Worm (Caenorhabditis elegans) whole organism, L4 larva: Measurements from ENCODE around the gene ciao-2B.

Experiments used
- T20F7.1 ChIP-seq: fragments of 200-800 bp; sonication (Bioruptor generic); optimal IDR thresholded peaks from 2 replicates; lab custom pipeline; 2018; ENCODE audit warnings: mild to moderate bottlenecking, missing genetic modification characterization, missing compliant biosample characterization
- Y48G9A.11 ChIP-seq: fragments of 200-800 bp; sonication (Bioruptor generic); IDR thresholded peaks from 2 replicates; pipeline ENCODE4 v1.3.6; 2022; ENCODE audit warnings: missing genetic modification reagents, missing genetic modification characterization, missing compliant biosample characterization
- Y5F2A.4 ChIP-seq: fragments of 200-800 bp; sonication (Bioruptor generic); optimal IDR thresholded peaks from 2 replicates; lab custom pipeline; 2018; ENCODE audit warnings: mild to moderate bottlenecking, missing genetic modification characterization, missing compliant biosample characterization
- ZK546.5 ChIP-seq, 2 experiments: sonication (generic microtip); optimal IDR thresholded peaks; 2 replicates each; lab custom pipeline; 2017; ENCODE audit warnings: missing biosample characterization in 2 of 2, missing genetic modification characterization in 2 of 2
- arid-1 ChIP-seq: fragments of 200-800 bp; sonication (Bioruptor generic); conservative IDR thresholded peaks from 2 replicates; pipeline ENCODE4 v1.3.6; 2022; ENCODE audit warnings: missing genetic modification reagents, missing genetic modification characterization, missing compliant biosample characterization
- attf-4 ChIP-seq: sonication (generic microtip); optimal IDR thresholded peaks from 3 replicates; lab custom pipeline; 2017; ENCODE audit warnings: missing biosample characterization, missing genetic modification characterization
- ceh-44 ChIP-seq: fragments of 200-800 bp; sonication (Bioruptor generic); IDR thresholded peaks from 2 replicates; pipeline ENCODE4 v1.3.6; 2022; ENCODE audit warnings: missing genetic modification reagents, missing genetic modification characterization, missing compliant biosample characterization
- ces-1 ChIP-seq: fragments of 150-350 bp; sonication (generic microtip); optimal IDR thresholded peaks from 4 replicates; lab custom pipeline; 2014; ENCODE audit warnings: missing biosample characterization, missing genetic modification reagents, missing genetic modification characterization
- dmd-9 ChIP-seq: fragments of 200-800 bp; sonication (Bioruptor generic); IDR thresholded peaks from 2 replicates; pipeline ENCODE4 v1.3.6; 2022; ENCODE audit warnings: missing genetic modification reagents, missing genetic modification characterization, missing compliant biosample characterization
- dpl-1 ChIP-seq: fragments of 150-350 bp; optimal IDR thresholded peaks from 2 replicates; lab custom pipeline; 2014; ENCODE audit warnings: missing biosample characterization, missing genetic modification reagents, missing genetic modification characterization
- duxl-1 ChIP-seq: sonication (generic microtip); optimal IDR thresholded peaks from 2 replicates; lab custom pipeline; 2016; ENCODE audit warnings: mild to moderate bottlenecking, missing genetic modification characterization, moderate library complexity, missing compliant biosample characterization; ENCODE audit not compliant: poor library complexity
- egl-27 ChIP-seq: sonication (generic microtip); optimal IDR thresholded peaks from 3 replicates; lab custom pipeline; 2017; ENCODE audit warnings: missing biosample characterization, missing genetic modification reagents, missing genetic modification characterization
- fkh-10 ChIP-seq: fragments of 150-350 bp; optimal IDR thresholded peaks from 2 replicates; lab custom pipeline; 2014; ENCODE audit warnings: missing biosample characterization, missing genetic modification reagents, missing genetic modification characterization
- fos-1 ChIP-seq: fragments of 150-350 bp; optimal IDR thresholded peaks from 2 replicates; lab custom pipeline; 2014; ENCODE audit warnings: missing biosample characterization, missing genetic modification characterization
- gei-8 ChIP-seq: fragments of 200-800 bp; sonication (Bioruptor generic); optimal IDR thresholded peaks from 2 replicates; lab custom pipeline; 2018; ENCODE audit warnings: mild to moderate bottlenecking, missing genetic modification characterization, missing compliant biosample characterization
- hif-1 ChIP-seq, 2 experiments: sonication (generic microtip); optimal IDR thresholded peaks; 2 replicates each; lab custom pipeline; 2016 to 2017; ENCODE audit warnings: missing compliant biosample characterization in 2 of 2, missing genetic modification characterization in 2 of 2, missing genetic modification reagents in 2 of 2, missing genotype in 2 of 2, mild to moderate bottlenecking in 1 of 2
- hlh-11 ChIP-seq: fragments of 200-800 bp; sonication (Bioruptor generic); optimal IDR thresholded peaks from 2 replicates; lab custom pipeline; 2018; ENCODE audit warnings: mild to moderate bottlenecking, missing genetic modification characterization, missing compliant biosample characterization
- hlh-30 ChIP-seq: sonication (generic microtip); optimal IDR thresholded peaks from 2 replicates; lab custom pipeline; 2017; ENCODE audit warnings: antibody characterized with exemption, mild to moderate bottlenecking, missing genetic modification characterization, missing compliant biosample characterization; ENCODE audit not compliant: insufficient read depth
- hmg-1.1 ChIP-seq: fragments of 200-800 bp; sonication (Bioruptor generic); IDR thresholded peaks from 2 replicates; pipeline ENCODE4 v1.3.6; 2022; ENCODE audit warnings: missing genetic modification reagents, missing genetic modification characterization, missing compliant biosample characterization
- jun-1 ChIP-seq: fragments of 150-350 bp; optimal IDR thresholded peaks from 2 replicates; lab custom pipeline; 2014; ENCODE audit warnings: missing biosample characterization, missing genetic modification reagents, missing genetic modification characterization
- lim-7 ChIP-seq: fragments of 200-800 bp; sonication (Bioruptor generic); IDR thresholded peaks from 2 replicates; pipeline ENCODE4 v1.3.6; 2022; ENCODE audit warnings: missing genetic modification characterization, missing compliant biosample characterization
- lin-1 ChIP-seq: fragments of 200-800 bp; sonication (Bioruptor generic); IDR thresholded peaks from 2 replicates; pipeline ENCODE4 v1.3.6; 2022; ENCODE audit warnings: missing genetic modification reagents, missing genetic modification characterization, missing compliant biosample characterization
- lin-38 ChIP-seq: fragments of 200-800 bp; sonication (Bioruptor generic); IDR thresholded peaks from 2 replicates; pipeline ENCODE4 v1.3.6; 2022; ENCODE audit warnings: missing genetic modification reagents, missing genetic modification characterization, missing compliant biosample characterization
- lsy-2 ChIP-seq, 2 experiments: fragments of 150-350 bp in 1 of 2; sonication (generic microtip) in 1 of 2; optimal IDR thresholded peaks; 2 replicates each; lab custom pipeline; 2014 to 2017; ENCODE audit warnings: missing biosample characterization in 2 of 2, missing genetic modification characterization in 2 of 2
- mdl-1 ChIP-seq, 2 experiments: fragments of 150-350 bp in 1 of 2; sonication (generic microtip) in 1 of 2; optimal IDR thresholded peaks; 2 replicates each; lab custom pipeline; 2014 to 2017; ENCODE audit warnings: missing biosample characterization in 2 of 2, missing genetic modification characterization in 2 of 2
- mdt-29 ChIP-seq: fragments of 200-800 bp; sonication (Bioruptor generic); IDR thresholded peaks from 2 replicates; pipeline ENCODE4 v1.3.6; 2022; ENCODE audit warnings: missing genetic modification reagents, missing genetic modification characterization, missing compliant biosample characterization
- mes-2 ChIP-seq: sonication (generic microtip); optimal IDR thresholded peaks from 2 replicates; lab custom pipeline; 2016; ENCODE audit warnings: missing genotype, mild to moderate bottlenecking, missing genetic modification characterization, missing compliant biosample characterization; ENCODE audit not compliant: poor library complexity, severe bottlenecking
- nhr-237 ChIP-seq: sonication (generic microtip); optimal IDR thresholded peaks from 2 replicates; lab custom pipeline; 2017; ENCODE audit warnings: missing biosample characterization, missing genetic modification characterization
- nhr-25 ChIP-seq: sonication (generic microtip); optimal IDR thresholded peaks from 2 replicates; lab custom pipeline; 2017; ENCODE audit warnings: missing genetic modification characterization, mild to moderate bottlenecking, missing compliant biosample characterization, antibody characterized with exemption, moderate library complexity, borderline replicate concordance; ENCODE audit not compliant: insufficient read depth
- nhr-28 ChIP-seq: fragments of 150-350 bp; optimal IDR thresholded peaks from 2 replicates; lab custom pipeline; 2014; ENCODE audit warnings: missing biosample characterization, missing genetic modification characterization
- nhr-48 ChIP-seq: sonication (generic microtip); optimal IDR thresholded peaks from 2 replicates; lab custom pipeline; 2016; ENCODE audit warnings: mild to moderate bottlenecking, missing genetic modification characterization, missing compliant biosample characterization
- nhr-6 ChIP-seq: fragments of 150-350 bp; optimal IDR thresholded peaks from 2 replicates; lab custom pipeline; 2014; ENCODE audit warnings: missing biosample characterization, missing genetic modification characterization
- nhr-76 ChIP-seq: fragments of 150-350 bp; optimal IDR thresholded peaks from 2 replicates; lab custom pipeline; 2014; ENCODE audit warnings: missing biosample characterization, missing genetic modification characterization
- pha-4 ChIP-seq, 2 experiments: fragments of 150-350 bp in 1 of 2; fragments of 200-800 bp in 1 of 2; sonication (Bioruptor generic) in 1 of 2; IDR thresholded peaks in 1 of 2; optimal IDR thresholded peaks in 1 of 2; 2 replicates each; pipeline versions ENCODE4 v1.3.6 to Lab custom; 2014 to 2022; ENCODE audit warnings: missing genetic modification characterization in 2 of 2, missing genetic modification reagents in 2 of 2, missing biosample characterization in 1 of 2, missing compliant biosample characterization in 1 of 2
- pqm-1 ChIP-seq: sonication (generic microtip); optimal IDR thresholded peaks from 2 replicates; lab custom pipeline; 2017; ENCODE audit warnings: missing biosample characterization, missing genetic modification characterization
- snpc-1.2 ChIP-seq: fragments of 200-800 bp; sonication (Bioruptor generic); IDR thresholded peaks from 2 replicates; pipeline ENCODE4 v1.3.6; 2022; ENCODE audit warnings: missing genetic modification reagents, missing genetic modification characterization, missing compliant biosample characterization
- snpc-4 ChIP-seq: fragments of 150-350 bp; optimal IDR thresholded peaks from 2 replicates; lab custom pipeline; 2014; ENCODE audit warnings: missing biosample characterization, missing genetic modification characterization
- spr-1 ChIP-seq: sonication (generic microtip); optimal IDR thresholded peaks from 2 replicates; lab custom pipeline; 2016; ENCODE audit warnings: mild to moderate bottlenecking, missing genetic modification characterization, missing compliant biosample characterization
- spr-3 ChIP-seq: fragments of 200-800 bp; sonication (Bioruptor generic); optimal IDR thresholded peaks from 2 replicates; lab custom pipeline; 2018; ENCODE audit warnings: mild to moderate bottlenecking, missing genetic modification characterization, missing compliant biosample characterization
- unc-62 ChIP-seq, 3 experiments: fragments of 150-350 bp in 1 of 3; sonication (generic microtip); optimal IDR thresholded peaks in 2 of 3; peaks in 1 of 3; 1 replicate in 1 of 3; 2 replicates in 2 of 3; lab custom pipeline; 2014 to 2017; ENCODE audit warnings: missing biosample characterization in 3 of 3, missing genetic modification characterization in 3 of 3, missing genetic modification reagents in 3 of 3, missing genotype in 1 of 3
- vab-7 ChIP-seq: fragments of 200-800 bp; sonication (Bioruptor generic); IDR thresholded peaks from 2 replicates; pipeline ENCODE4 v1.3.6; 2022; ENCODE audit warnings: missing genetic modification reagents, missing genetic modification characterization, missing compliant biosample characterization
- zag-1 ChIP-seq: fragments of 150-350 bp; optimal IDR thresholded peaks from 2 replicates; lab custom pipeline; 2014; ENCODE audit warnings: missing biosample characterization, missing genetic modification characterization
- zip-2 ChIP-seq: fragments of 150-350 bp; optimal IDR thresholded peaks from 2 replicates; lab custom pipeline; 2014; ENCODE audit warnings: missing biosample characterization, missing genetic modification characterization
- ztf-7 ChIP-seq: fragments of 150-350 bp; optimal IDR thresholded peaks from 2 replicates; lab custom pipeline; 2014; ENCODE audit warnings: missing biosample characterization, missing genetic modification characterization

ciao-2B gene

DNA sequence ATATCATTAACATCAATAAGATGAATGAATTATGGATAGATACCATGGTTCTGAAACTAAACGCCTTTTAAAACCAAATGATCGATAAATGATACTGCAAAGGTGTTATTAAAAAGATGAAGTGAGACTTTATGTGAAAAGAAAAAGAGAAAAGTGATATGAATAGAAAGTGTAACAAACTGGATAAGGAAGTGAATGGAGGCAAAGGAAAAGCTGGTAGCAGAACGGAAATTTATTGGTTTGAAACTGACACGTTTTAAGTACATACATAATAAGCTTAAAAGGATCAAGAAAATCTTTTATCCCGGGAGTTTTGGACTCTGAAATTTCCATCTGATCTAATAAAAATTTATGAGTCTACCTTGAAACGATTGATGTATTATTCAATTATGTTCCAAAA lies 9.7 kb downstream of the ciao-2B start, which contains the start of gene bli-5:
bli-5 (minus strand) TSS at position 101 of the 400 bp plus-strand sequence.
- TF ChIP-seq vab-7 (GFP tag; lab: Robert Waterston, UW) (no peak), zip-2 (no peak), nhr-25 (no peak), Y5F2A.4 (no peak), mdt-29 (GFP tag; lab: Robert Waterston, UW) (no peak), snpc-4 (tag; lab: Kevin White, UChicago) (no peak), hif-1 (tag; optimal IDR thresholded peaks at IDR 0.05; lab: Kevin White, UChicago) (no peak), dpl-1 (GFP tag; lab: Kevin White, UChicago) (no peak), nhr-48 (no peak), attf-4 (tag; lab: Kevin White, UChicago) (no peak), T20F7.1 (GFP tag; lab: Kevin White, UChicago) (no peak), dmd-9 (GFP tag; lab: Robert Waterston, UW) (no peak), nhr-237 (tag; lab: Kevin White, UChicago) (no peak), spr-1 (no peak), spr-3 (GFP tag; lab: Kevin White, UChicago) (no peak), zag-1 (tag; lab: Kevin White, UChicago) (no peak)

DNA sequence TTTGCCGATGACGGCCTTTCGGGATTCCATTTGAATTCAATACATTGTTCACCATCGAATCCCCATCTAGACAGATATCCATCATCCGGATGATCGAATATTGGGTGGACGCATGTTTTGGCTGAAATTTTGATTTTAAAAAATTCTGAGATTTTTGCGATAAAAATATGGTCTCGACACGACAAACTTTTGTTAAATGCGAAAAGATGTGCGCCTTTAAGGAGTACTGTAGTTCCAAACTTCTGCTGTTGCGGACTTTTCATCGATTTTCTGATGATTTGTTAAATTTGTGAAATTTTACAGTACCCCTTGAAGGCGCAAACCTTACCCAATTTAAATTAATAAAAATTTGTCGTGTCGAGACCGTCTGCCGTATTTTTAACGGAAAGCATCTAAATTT lies 11.5 kb downstream of the ciao-2B start:
- TF ChIP-seq nhr-76 (tag; lab: Kevin White, UChicago) (no peak), pha-4 (GFP tag; IDR thresholded peaks at IDR 0.05; lab: Robert Waterston, UW) (no peak), pha-4 (tag; optimal IDR thresholded peaks at IDR 0.05; lab: Kevin White, UChicago) (no peak), ztf-7 (tag; lab: Kevin White, UChicago) (no peak), mdl-1 (tag; optimal IDR thresholded peaks at IDR 0.05; lab: Kevin White, UChicago) (no peak), gei-8 (GFP tag; lab: Kevin White, UChicago) (no peak), duxl-1 (tag; lab: Kevin White, UChicago) (no peak), snpc-1.2 (no peak), lin-1 (GFP tag; lab: Robert Waterston, UW) (no peak)

DNA sequence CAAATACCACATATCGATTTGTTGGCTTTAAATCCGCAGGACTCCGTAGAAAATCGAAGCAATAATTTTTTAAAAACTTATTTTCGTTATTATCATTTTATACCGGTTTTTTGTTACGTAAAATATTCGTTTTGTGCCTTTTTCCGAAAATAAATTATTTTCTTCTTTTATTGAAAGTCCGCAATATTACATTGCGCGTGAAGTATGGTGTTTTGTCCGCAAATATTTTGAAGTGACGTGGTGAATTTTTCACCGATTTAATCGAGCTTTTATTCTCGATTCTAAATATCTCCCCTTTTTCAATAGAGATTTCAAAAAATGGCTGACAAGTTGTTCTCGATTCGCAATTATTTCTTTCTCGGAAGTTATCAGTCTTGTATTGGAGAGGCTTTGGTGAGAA lies 13.3 kb downstream of the ciao-2B start, which contains the start of gene cope-1:
cope-1 (plus strand) TSS at position 229 of the 400 bp plus-strand sequence.
- TF ChIP-seq mes-2 (tag; lab: Kevin White, UChicago) (peak; percentile 43), ZK546.5 (tag; optimal IDR thresholded peaks at IDR 0.05; lab: Kevin White, UChicago) (no peak), dpl-1 (GFP tag; lab: Kevin White, UChicago) (peak; percentile 51), lsy-2 (tag; optimal IDR thresholded peaks at IDR 0.05; lab: Kevin White, UChicago) (peak in 1 of 2 experiments; percentile 65), lin-38 (GFP tag; lab: Robert Waterston, UW) (peak; percentile 36)

DNA sequence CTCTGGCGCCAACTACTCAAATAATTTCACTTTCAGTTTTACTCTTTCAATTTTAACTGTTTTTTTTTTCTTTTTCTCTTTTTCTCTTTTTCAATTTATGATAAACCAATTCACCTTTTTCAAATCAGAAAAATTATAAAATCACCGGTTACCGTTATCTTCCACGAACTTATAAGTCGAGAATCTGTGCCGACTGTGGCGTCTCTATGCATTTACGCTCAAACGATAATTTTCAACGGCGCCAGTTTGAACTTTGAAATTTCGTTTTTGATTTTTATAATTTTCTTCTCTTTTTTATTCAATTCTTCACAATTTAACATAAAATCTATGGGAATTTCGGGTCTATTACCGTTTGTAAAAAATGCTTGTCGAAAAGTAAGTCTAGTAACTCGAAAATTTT lies 15.9 kb downstream of the ciao-2B start, which contains the start of gene exo-1:
exo-1 (plus strand) TSS at position 101 of the 400 bp plus-strand sequence.
- peak; percentile 54 for TF ChIP-seq hlh-30
- TF ChIP-seq lim-7 (GFP tag; lab: Robert Waterston, UW) = no peak
- peak in 1 of 2 experiments; percentile 24 for TF ChIP-seq mdl-1 (tag; optimal IDR thresholded peaks at IDR 0.05; lab: Kevin White, UChicago)
- TF ChIP-seq hmg-1.1 (GFP tag; lab: Robert Waterston, UW) = no peak
- TF ChIP-seq hlh-11 (tag; lab: Kevin White, UChicago) = no peak
- 0 out of 2 replicates have a peak, but pooled peaks have one; percentile 29 for TF ChIP-seq ceh-44
- TF ChIP-seq arid-1 = no peak
- TF ChIP-seq egl-27 (tag; lab: Kevin White, UChicago) = no peak
- TF ChIP-seq unc-62 (GFP tag; optimal IDR thresholded peaks at IDR 0.05 in 1 of 2; lab: Kevin White, UChicago) = no peak
- no peak for TF ChIP-seq unc-62 (tag; optimal IDR thresholded peaks at IDR 0.05; lab: Kevin White, UChicago)
- no peak for TF ChIP-seq Y48G9A.11
- peak in 1 of 2 experiments; percentile 82 for TF ChIP-seq hif-1 (tag; optimal IDR thresholded peaks at IDR 0.05; lab: Kevin White, UChicago)
- TF ChIP-seq vab-7 (GFP tag; lab: Robert Waterston, UW) = peak; percentile 28; the same call in 1 of the 2 replicates
- TF ChIP-seq fos-1 (tag; lab: Kevin White, UChicago) = no peak
- TF ChIP-seq spr-3 (GFP tag; lab: Kevin White, UChicago) = no peak
- TF ChIP-seq jun-1 (tag; lab: Kevin White, UChicago) = no peak
- TF ChIP-seq lsy-2 (tag; optimal IDR thresholded peaks at IDR 0.05; lab: Kevin White, UChicago) = peak in 1 of 2 experiments; percentile 87
- no peak for TF ChIP-seq ces-1 (GFP tag; lab: Kevin White, UChicago)
- peak; percentile 94 for TF ChIP-seq lin-38 (GFP tag; lab: Robert Waterston, UW)
- peak; percentile 52 for TF ChIP-seq pqm-1
- no peak for TF ChIP-seq fkh-10 (GFP tag; lab: Kevin White, UChicago)
- TF ChIP-seq nhr-28 = peak; percentile 82
- peak; percentile 74 for TF ChIP-seq nhr-6 (tag; lab: Kevin White, UChicago)
